Worm (Caenorhabditis elegans) whole organism, L2 larva: ENCODE results near the gene shc-2.

Experiments
- C34F6.9 ChIP-seq: fragments of 150-350 bp; optimal IDR thresholded peaks from 2 replicates; lab custom pipeline; 2014; ENCODE audit warnings: missing biosample characterization, missing genetic modification characterization
- F13H6.1 ChIP-seq: sonication (generic microtip); optimal IDR thresholded peaks from 2 replicates; lab custom pipeline; 2016; ENCODE audit warnings: missing genetic modification characterization, missing compliant biosample characterization
- R02D3.7 ChIP-seq: fragments of 150-350 bp; optimal IDR thresholded peaks from 2 replicates; lab custom pipeline; 2014; ENCODE audit warnings: missing biosample characterization, missing genetic modification characterization
- Y55F3AM.14 ChIP-seq: fragments of 200-800 bp; sonication (Bioruptor generic); optimal IDR thresholded peaks from 2 replicates; lab custom pipeline; 2018; ENCODE audit warnings: mild to moderate bottlenecking, missing genetic modification characterization, missing compliant biosample characterization
- ZK546.5 ChIP-seq: sonication (generic microtip); optimal IDR thresholded peaks from 2 replicates; lab custom pipeline; 2017; ENCODE audit warnings: missing biosample characterization, missing genetic modification characterization
- alr-1 ChIP-seq: fragments of 150-350 bp; optimal IDR thresholded peaks from 2 replicates; lab custom pipeline; 2014; ENCODE audit warnings: missing biosample characterization, missing genetic modification characterization
- aly-2 ChIP-seq: fragments of 150-350 bp; optimal IDR thresholded peaks from 2 replicates; lab custom pipeline; 2014; ENCODE audit warnings: missing biosample characterization, missing genetic modification characterization
- ama-1 ChIP-seq: fragments of 150-350 bp; optimal IDR thresholded peaks from 2 replicates; lab custom pipeline; 2018; ENCODE audit warnings: inconsistent platforms
- blmp-1 ChIP-seq: sonication (generic microtip); optimal IDR thresholded peaks from 2 replicates; lab custom pipeline; 2017; ENCODE audit warnings: missing genetic modification characterization, mild to moderate bottlenecking, missing compliant biosample characterization, antibody characterized with exemption, moderate library complexity; ENCODE audit not compliant: insufficient read depth
- ceh-16 ChIP-seq: fragments of 150-350 bp; optimal IDR thresholded peaks from 2 replicates; lab custom pipeline; 2014; ENCODE audit warnings: missing biosample characterization, missing genetic modification characterization
- ceh-82 ChIP-seq: fragments of 150-350 bp; optimal IDR thresholded peaks from 2 replicates; lab custom pipeline; 2014; ENCODE audit warnings: missing biosample characterization, missing genetic modification characterization
- crh-2 ChIP-seq: sonication (generic microtip); optimal IDR thresholded peaks from 2 replicates; lab custom pipeline; 2017; ENCODE audit warnings: missing biosample characterization, missing genetic modification characterization
- dmd-4 ChIP-seq: sonication (generic microtip); optimal IDR thresholded peaks from 2 replicates; lab custom pipeline; 2017; ENCODE audit warnings: missing biosample characterization, missing genetic modification characterization
- egl-27 ChIP-seq: sonication (generic microtip); optimal IDR thresholded peaks from 3 replicates; lab custom pipeline; 2017; ENCODE audit warnings: missing biosample characterization, missing genetic modification reagents, missing genetic modification characterization
- elt-1 ChIP-seq: fragments of 150-350 bp; optimal IDR thresholded peaks from 2 replicates; lab custom pipeline; 2014; ENCODE audit warnings: missing biosample characterization, missing genetic modification characterization
- elt-3 ChIP-seq: sonication (generic microtip); optimal IDR thresholded peaks from 2 replicates; lab custom pipeline; 2017; ENCODE audit warnings: missing biosample characterization, missing genetic modification characterization
- fos-1 ChIP-seq: fragments of 150-350 bp; optimal IDR thresholded peaks from 2 replicates; lab custom pipeline; 2014; ENCODE audit warnings: missing biosample characterization, missing genetic modification characterization
- gmeb-1 ChIP-seq: fragments of 150-350 bp; optimal IDR thresholded peaks from 2 replicates; lab custom pipeline; 2014; ENCODE audit warnings: missing biosample characterization, missing genetic modification characterization
- lin-11 ChIP-seq: fragments of 150-350 bp; sonication (generic microtip); optimal IDR thresholded peaks from 2 replicates; lab custom pipeline; 2014; ENCODE audit warnings: missing biosample characterization, missing genetic modification characterization, inconsistent platforms, mixed read lengths
- lin-13 ChIP-seq: fragments of 150-350 bp; optimal IDR thresholded peaks from 2 replicates; lab custom pipeline; 2014; ENCODE audit warnings: missing biosample characterization, missing genetic modification reagents, missing genetic modification characterization
- lin-39 ChIP-seq: fragments of 150-350 bp; optimal IDR thresholded peaks from 2 replicates; lab custom pipeline; 2014; ENCODE audit warnings: missing biosample characterization, missing genetic modification reagents, missing genetic modification characterization
- lsy-2 ChIP-seq, 2 experiments: fragments of 150-350 bp in 1 of 2; sonication (generic microtip) in 1 of 2; optimal IDR thresholded peaks; 2 replicates each; lab custom pipeline; 2014 to 2017; ENCODE audit warnings: missing biosample characterization in 2 of 2, missing genetic modification characterization in 2 of 2
- mab-5 ChIP-seq: fragments of 150-350 bp; optimal IDR thresholded peaks from 2 replicates; lab custom pipeline; 2014; ENCODE audit warnings: missing biosample characterization, missing genetic modification characterization
- mbf-1 ChIP-seq: sonication (generic microtip); optimal IDR thresholded peaks from 2 replicates; lab custom pipeline; 2017; ENCODE audit warnings: missing biosample characterization, missing genetic modification characterization
- mdl-1 ChIP-seq, 2 experiments: fragments of 150-350 bp in 1 of 2; sonication (generic microtip) in 1 of 2; optimal IDR thresholded peaks; 2 replicates each; lab custom pipeline; 2017; ENCODE audit warnings: missing biosample characterization in 2 of 2, missing genetic modification characterization in 2 of 2
- nhr-10 ChIP-seq: sonication (generic microtip); optimal IDR thresholded peaks from 2 replicates; lab custom pipeline; 2017; ENCODE audit warnings: missing biosample characterization, missing genetic modification characterization
- nhr-11 ChIP-seq: fragments of 150-350 bp; optimal IDR thresholded peaks from 2 replicates; lab custom pipeline; 2014; ENCODE audit warnings: missing biosample characterization, missing genetic modification characterization
- nhr-129 ChIP-seq: fragments of 150-350 bp; optimal IDR thresholded peaks from 2 replicates; lab custom pipeline; 2014; ENCODE audit warnings: missing biosample characterization, missing genetic modification characterization
- nhr-21 ChIP-seq: fragments of 150-350 bp; optimal IDR thresholded peaks from 2 replicates; lab custom pipeline; 2014; ENCODE audit warnings: missing biosample characterization, missing genetic modification characterization
- nhr-23 ChIP-seq: fragments of 150-350 bp; optimal IDR thresholded peaks from 2 replicates; lab custom pipeline; 2014; ENCODE audit warnings: missing biosample characterization, missing genetic modification reagents, missing genetic modification characterization
- nhr-25 ChIP-seq: fragments of 150-350 bp; sonication (generic microtip); optimal IDR thresholded peaks from 3 replicates; lab custom pipeline; 2014; ENCODE audit warnings: missing biosample characterization, missing genetic modification characterization
- nhr-6 ChIP-seq: fragments of 150-350 bp; optimal IDR thresholded peaks from 2 replicates; lab custom pipeline; 2014; ENCODE audit warnings: missing biosample characterization, missing genetic modification characterization
- nhr-77 ChIP-seq: fragments of 150-350 bp; optimal IDR thresholded peaks from 2 replicates; lab custom pipeline; 2014; ENCODE audit warnings: missing biosample characterization, missing genetic modification characterization
- peb-1 ChIP-seq: fragments of 150-350 bp; optimal IDR thresholded peaks from 2 replicates; lab custom pipeline; 2014; ENCODE audit warnings: missing biosample characterization, missing genetic modification characterization
- sem-4 ChIP-seq: fragments of 150-350 bp; optimal IDR thresholded peaks from 2 replicates; lab custom pipeline; 2014; ENCODE audit warnings: missing biosample characterization, missing genetic modification reagents, missing genetic modification characterization
- sma-3 ChIP-seq: sonication (generic microtip); optimal IDR thresholded peaks from 2 replicates; lab custom pipeline; 2016; ENCODE audit warnings: missing genetic modification reagents, missing genetic modification characterization, missing compliant biosample characterization
- sma-9 ChIP-seq, 2 experiments: fragments of 150-350 bp in 1 of 2; sonication (generic microtip) in 1 of 2; optimal IDR thresholded peaks; 2 replicates each; lab custom pipeline; 2014 to 2016; ENCODE audit warnings: missing genetic modification characterization in 2 of 2, mild to moderate bottlenecking in 1 of 2, missing biosample characterization in 1 of 2, missing compliant biosample characterization in 1 of 2, missing genetic modification reagents in 1 of 2, moderate library complexity in 1 of 2
- snpc-4 ChIP-seq: fragments of 150-350 bp; optimal IDR thresholded peaks from 2 replicates; lab custom pipeline; 2014; ENCODE audit warnings: missing biosample characterization, missing genetic modification characterization
- unc-39 ChIP-seq: fragments of 150-350 bp; optimal IDR thresholded peaks from 2 replicates; lab custom pipeline; 2014; ENCODE audit warnings: missing biosample characterization, missing genetic modification characterization
- unc-55 ChIP-seq: fragments of 150-350 bp; sonication (generic microtip); optimal IDR thresholded peaks from 3 replicates; lab custom pipeline; 2014; ENCODE audit warnings: missing biosample characterization, missing genetic modification reagents, missing genetic modification characterization
- zag-1 ChIP-seq: fragments of 150-350 bp; optimal IDR thresholded peaks from 2 replicates; lab custom pipeline; 2014; ENCODE audit warnings: missing biosample characterization, missing genetic modification characterization
- ztf-1 ChIP-seq: fragments of 200-800 bp; sonication (Bioruptor generic); conservative IDR thresholded peaks from 2 replicates; pipeline ENCODE4 v1.3.6; 2022; ENCODE audit warnings: missing genetic modification characterization, missing compliant biosample characterization
- ztf-11 ChIP-seq: sonication (generic microtip); optimal IDR thresholded peaks from 2 replicates; lab custom pipeline; 2017; ENCODE audit warnings: missing biosample characterization, missing genetic modification characterization
- ztf-4 ChIP-seq: fragments of 150-350 bp; optimal IDR thresholded peaks from 2 replicates; lab custom pipeline; 2014; ENCODE audit warnings: missing biosample characterization, missing genetic modification characterization

The shc-2 gene

DNA sequence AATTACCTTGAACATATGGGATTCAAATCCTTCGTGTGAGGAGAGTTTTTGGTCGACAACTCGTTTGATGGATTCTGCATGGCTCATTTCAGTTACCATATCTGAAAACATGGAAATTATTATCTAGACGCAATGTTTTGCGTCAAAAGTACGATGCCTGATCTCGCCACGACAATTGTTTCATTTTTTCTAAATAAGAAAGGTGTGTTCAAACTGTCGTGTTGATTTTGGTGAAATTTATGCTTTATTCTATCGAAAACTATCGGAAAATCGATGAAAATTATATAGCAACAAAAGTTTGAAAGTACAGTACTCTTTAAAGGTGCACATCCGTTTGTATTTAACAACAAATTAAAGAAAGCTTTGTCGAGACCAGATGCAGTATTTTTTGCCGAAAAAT lies 27.9 kb upstream of the shc-2 start, which contains the start of gene cblc-1:
cblc-1 (minus strand) TSS at position 101 of the 400 bp plus-strand sequence.
- TF ChIP-seq ztf-1 (GFP tag; lab: Robert Waterston, UW) = no peak
- TF ChIP-seq aly-2 = no peak
- no peak for TF ChIP-seq ztf-4 (tag; lab: Kevin White, UChicago)
- TF ChIP-seq ztf-11 (tag; lab: Kevin White, UChicago) = no peak
- TF ChIP-seq crh-2 (tag; lab: Kevin White, UChicago) = no peak
- no peak for TF ChIP-seq R02D3.7 (tag; lab: Kevin White, UChicago)
- TF ChIP-seq gmeb-1 (tag; lab: Kevin White, UChicago) = no peak
- TF ChIP-seq lin-11 = no peak
- TF ChIP-seq, all 48 proteins: peak for 0

DNA sequence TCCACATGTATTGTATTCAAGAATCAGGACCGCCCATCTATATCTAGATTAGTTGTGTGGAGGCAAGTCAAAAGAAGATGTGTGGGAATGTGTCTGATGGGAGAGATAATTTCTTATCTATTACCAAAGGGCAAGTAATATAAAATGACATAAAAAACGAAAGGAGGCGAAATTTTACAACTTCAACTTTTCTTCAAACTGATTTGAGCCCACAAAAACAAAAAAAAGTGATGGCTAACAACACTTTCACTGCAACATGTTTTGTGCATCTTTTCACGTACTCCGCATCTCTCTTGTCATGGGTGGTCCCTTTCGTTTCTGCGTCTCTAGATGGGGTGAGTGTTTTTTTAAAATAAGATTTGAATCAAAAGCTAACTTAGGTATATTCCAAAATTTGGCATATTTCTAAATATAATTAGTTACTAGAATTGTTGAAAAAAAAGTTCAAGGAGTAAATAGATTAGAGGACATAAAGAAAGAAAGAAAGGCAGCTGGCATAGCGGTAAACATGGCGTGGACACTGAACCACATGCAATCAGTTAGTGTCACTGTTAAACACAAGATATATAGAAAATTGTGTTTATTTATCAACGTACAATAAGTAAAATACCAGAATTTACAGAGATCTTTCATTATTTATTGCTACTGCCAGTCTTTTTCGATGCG lies 27.3 kb upstream of the shc-2 start, which contains the start of gene ZK546.19:
ZK546.19 (plus strand) TSS at position 186 of the 666 bp plus-strand sequence.
- no peak for TF ChIP-seq elt-3 (tag; lab: Kevin White, UChicago)
- TF ChIP-seq R02D3.7 (tag; lab: Kevin White, UChicago) = no peak
- no peak for TF ChIP-seq mbf-1 (tag; lab: Kevin White, UChicago)
- TF ChIP-seq lin-39 (tag; lab: Kevin White, UChicago) = no peak
- TF ChIP-seq aly-2 = no peak
- TF ChIP-seq snpc-4 (tag; lab: Kevin White, UChicago) = no peak
- TF ChIP-seq sma-3 = no peak
- TF ChIP-seq sma-9 (GFP tag; optimal IDR thresholded peaks at IDR 0.05; lab: Kevin White, UChicago) = peak; percentile 32
- TF ChIP-seq sma-9 (tag; optimal IDR thresholded peaks at IDR 0.05; lab: Kevin White, UChicago) = no peak
- peak; percentile 7 for TF ChIP-seq unc-55 (GFP tag; lab: Kevin White, UChicago)
- no peak for TF ChIP-seq nhr-25
- TF ChIP-seq C34F6.9 = peak; percentile 59
- no peak for TF ChIP-seq alr-1 (tag; lab: Kevin White, UChicago)
- peak; percentile 94 for TF ChIP-seq elt-1 (tag; lab: Kevin White, UChicago)
- TF ChIP-seq lsy-2 (tag; optimal IDR thresholded peaks at IDR 0.05; lab: Kevin White, UChicago) = peak in 1 of 2 experiments; percentile 43
- no peak for TF ChIP-seq Y55F3AM.14 (GFP tag; lab: Kevin White, UChicago)
- no peak for TF ChIP-seq zag-1 (tag; lab: Kevin White, UChicago)
- TF ChIP-seq mab-5 (tag; lab: Kevin White, UChicago) = no peak
- peak; percentile 36 for TF ChIP-seq ceh-16
- peak; percentile 64 for TF ChIP-seq nhr-129 (tag; lab: Kevin White, UChicago)
- TF ChIP-seq crh-2 (tag; lab: Kevin White, UChicago) = peak; percentile 2
- TF ChIP-seq nhr-23 (tag; lab: Kevin White, UChicago) = peak; percentile 3
- TF ChIP-seq fos-1 (tag; lab: Kevin White, UChicago) = peak; percentile 7
- no peak for TF ChIP-seq peb-1
- no peak for TF ChIP-seq mdl-1 (tag; optimal IDR thresholded peaks at IDR 0.05; lab: Kevin White, UChicago)
- peak; percentile 18 for TF ChIP-seq sem-4

ce11 chrII:4942397-4942796 lies 26.6 kb upstream of the shc-2 start:
- no peak for TF ChIP-seq lin-39 (tag; lab: Kevin White, UChicago)
- no peak for TF ChIP-seq mab-5 (tag; lab: Kevin White, UChicago)
- peak; percentile 22 for TF ChIP-seq gmeb-1 (tag; lab: Kevin White, UChicago)
- TF ChIP-seq peb-1 = no peak
- no peak for TF ChIP-seq nhr-6 (tag; lab: Kevin White, UChicago)
- TF ChIP-seq nhr-25 = no peak
- no peak for TF ChIP-seq ZK546.5 (tag; lab: Kevin White, UChicago)
- TF ChIP-seq sma-3 = peak; percentile 52
- peak; percentile 31 for TF ChIP-seq ama-1
- no peak for TF ChIP-seq alr-1 (tag; lab: Kevin White, UChicago)
- TF ChIP-seq lsy-2 (tag; optimal IDR thresholded peaks at IDR 0.05; lab: Kevin White, UChicago) = peak in 1 of 2 experiments; percentile 13
- no peak for TF ChIP-seq unc-39
- TF ChIP-seq lin-13 (GFP tag; lab: Kevin White, UChicago) = no peak
- TF ChIP-seq dmd-4 (tag; lab: Kevin White, UChicago) = no peak
- peak; percentile 27 for TF ChIP-seq C34F6.9
- no peak for TF ChIP-seq ztf-1 (GFP tag; lab: Robert Waterston, UW)
- peak; percentile 72 for TF ChIP-seq nhr-129 (tag; lab: Kevin White, UChicago)
- TF ChIP-seq nhr-11 (tag; lab: Kevin White, UChicago) = no peak
- TF ChIP-seq unc-55 (GFP tag; lab: Kevin White, UChicago) = peak; percentile 7
- no peak for TF ChIP-seq snpc-4 (tag; lab: Kevin White, UChicago)
- no peak for TF ChIP-seq blmp-1 (tag; lab: Kevin White, UChicago)
- no peak for TF ChIP-seq ceh-16
- peak; percentile 34 for TF ChIP-seq sma-9 (GFP tag; optimal IDR thresholded peaks at IDR 0.05; lab: Kevin White, UChicago)
- TF ChIP-seq sma-9 (tag; optimal IDR thresholded peaks at IDR 0.05; lab: Kevin White, UChicago) = no peak
- peak; percentile 27 for TF ChIP-seq lin-11
- no peak for TF ChIP-seq elt-3 (tag; lab: Kevin White, UChicago)
- TF ChIP-seq zag-1 (tag; lab: Kevin White, UChicago) = no peak
- TF ChIP-seq ztf-4 (tag; lab: Kevin White, UChicago) = no peak
- no peak for TF ChIP-seq ceh-82 (tag; lab: Kevin White, UChicago)
- TF ChIP-seq R02D3.7 (tag; lab: Kevin White, UChicago) = no peak
- TF ChIP-seq nhr-10 (tag; lab: Kevin White, UChicago) = no peak
- TF ChIP-seq mbf-1 (tag; lab: Kevin White, UChicago) = no peak
- TF ChIP-seq egl-27 (tag; lab: Kevin White, UChicago) = no peak
- no peak for TF ChIP-seq aly-2
- TF ChIP-seq nhr-77 = no peak
- TF ChIP-seq nhr-23 (tag; lab: Kevin White, UChicago) = no peak
- peak; percentile 19 for TF ChIP-seq Y55F3AM.14 (GFP tag; lab: Kevin White, UChicago)
- TF ChIP-seq F13H6.1 (tag; lab: Kevin White, UChicago) = peak; percentile 27
- TF ChIP-seq nhr-21 = no peak
- TF ChIP-seq sem-4 = no peak
